Fruit fly (Drosophila melanogaster): ENCODE data around the gene Wdr81.
"Not testable (repeated sequence)": the region's sequence is repeated elsewhere in the genome, so short reads cannot be mapped to it uniquely, and the experiment has no call there.

The Wdr81 gene

dm6 chr2L:12005436-12006396 lies 15.0 kb downstream of the Wdr81 start:
- TF ChIP-seq pan (optimal IDR thresholded peaks at IDR 0.05) (no peak), Dll (optimal IDR thresholded peaks at IDR 0.05) (peak; percentile 73), EcR (GFP tag; optimal IDR thresholded peaks at IDR 0.05) (peak; percentile 81 to 82)

dm6 chr2L:12004211-12004979 lies 16.4 kb downstream of the Wdr81 start:
- TF ChIP-seq CG8478 (optimal IDR thresholded peaks at IDR 0.05) = no peak
- TF ChIP-seq Dll (optimal IDR thresholded peaks at IDR 0.05) = no peak
- TF ChIP-seq pan (optimal IDR thresholded peaks at IDR 0.05) = no peak
- TF ChIP-seq EcR (GFP tag; optimal IDR thresholded peaks at IDR 0.05) = peak in 1 of 2 experiments; percentile 51
- TF ChIP-seq psq (optimal IDR thresholded peaks at IDR 0.05) = no peak
- TF ChIP-seq usp (GFP tag; optimal IDR thresholded peaks at IDR 0.05) = no peak

- no peak for TF ChIP-seq pan (optimal IDR thresholded peaks at IDR 0.05)
- no peak for TF ChIP-seq Dll (optimal IDR thresholded peaks at IDR 0.05)
- TF ChIP-seq usp (GFP tag; optimal IDR thresholded peaks at IDR 0.05) = no peak
These were observed 17.0 kb downstream of the Wdr81 start for dm6 chr2L:12003792-12004210.

- TF ChIP-seq usp (GFP tag; optimal IDR thresholded peaks at IDR 0.05) (no peak), Dll (optimal IDR thresholded peaks at IDR 0.05) (peak; percentile 50)
These were observed 17.6 kb downstream of the Wdr81 start for dm6 chr2L:12002922-12003791.

dm6 chr2L:12002051-12002450 lies 18.7 kb downstream of the Wdr81 start, which contains the start of gene Hacd1:
Gene Hacd1 (minus strand): TSS chr2L:12002266.
- no peak for TF ChIP-seq CG8478 (optimal IDR thresholded peaks at IDR 0.05)
- no peak for TF ChIP-seq usp (GFP tag; optimal IDR thresholded peaks at IDR 0.05)
- TF ChIP-seq pan (optimal IDR thresholded peaks at IDR 0.05) = no peak
- no peak for TF ChIP-seq EcR (GFP tag; optimal IDR thresholded peaks at IDR 0.05)
- TF ChIP-seq Dll (optimal IDR thresholded peaks at IDR 0.05) = no peak
- no peak for TF ChIP-seq psq (optimal IDR thresholded peaks at IDR 0.05)

- TF ChIP-seq pan (optimal IDR thresholded peaks at IDR 0.05) (no peak), CG8478 (optimal IDR thresholded peaks at IDR 0.05) (no peak), psq (optimal IDR thresholded peaks at IDR 0.05) (no peak), Dll (optimal IDR thresholded peaks at IDR 0.05) (no peak), usp (GFP tag; optimal IDR thresholded peaks at IDR 0.05) (no peak), EcR (GFP tag; optimal IDR thresholded peaks at IDR 0.05) (no peak)
These were observed 19.6 kb downstream of the Wdr81 start for dm6 chr2L:12001132-12001531.

dm6 chr2L:11999240-11999704 lies 21.5 kb downstream of the Wdr81 start, which contains the start of the genes CG18787 and Nfs1:
Gene CG18787 (minus strand): TSS chr2L:11999340.
Gene Nfs1 (plus strand): TSS chr2L:11999654.
- not testable (repeated sequence) for TF ChIP-seq usp (GFP tag; optimal IDR thresholded peaks at IDR 0.05); psq (optimal IDR thresholded peaks at IDR 0.05); Dll (optimal IDR thresholded peaks at IDR 0.05)

- not testable (repeated sequence) for TF ChIP-seq psq (optimal IDR thresholded peaks at IDR 0.05); EcR (GFP tag; optimal IDR thresholded peaks at IDR 0.05); Dll (optimal IDR thresholded peaks at IDR 0.05)
These were observed 24.3 kb downstream of the Wdr81 start, which contains the start of gene Ada1-1 for dm6 chr2L:11996509-11996908. Gene Ada1-1 (plus strand): TSS chr2L:11996809.

dm6 chr2L:11995332-11995790 lies 25.4 kb downstream of the Wdr81 start, which contains the start of the genes CG18789 and Qtzl:
Gene CG18789 (minus strand): TSS chr2L:11995432.
Gene Qtzl (plus strand): TSS chr2L:11995740.
- not testable (repeated sequence) for TF ChIP-seq Dll (optimal IDR thresholded peaks at IDR 0.05); EcR (GFP tag; optimal IDR thresholded peaks at IDR 0.05); psq (optimal IDR thresholded peaks at IDR 0.05)

dm6 chr2L:11992602-11993001 lies 28.2 kb downstream of the Wdr81 start, which contains the start of gene Ada1-2:
Gene Ada1-2 (plus strand): TSS chr2L:11992902.
- TF ChIP-seq pan (optimal IDR thresholded peaks at IDR 0.05); usp (GFP tag; optimal IDR thresholded peaks at IDR 0.05); psq (optimal IDR thresholded peaks at IDR 0.05): not testable (repeated sequence)

dm6 chr2L:11990458-11991065 lies 30.2 kb downstream of the Wdr81 start, which contains the start of gene escl:
Gene escl (plus strand): TSS chr2L:11990927.
- TF ChIP-seq EcR (GFP tag; optimal IDR thresholded peaks at IDR 0.05) (no peak), psq (optimal IDR thresholded peaks at IDR 0.05) (no peak), pan (optimal IDR thresholded peaks at IDR 0.05) (no peak), CG8478 (optimal IDR thresholded peaks at IDR 0.05) (no peak), Dll (optimal IDR thresholded peaks at IDR 0.05) (no peak), usp (GFP tag; optimal IDR thresholded peaks at IDR 0.05) (no peak)

Data from whole organism.